Worm (Caenorhabditis elegans) whole organism, early embryonic: ENCODE data around the gene ssup-72.

ENCODE experiments used
- B0310.2 ChIP-seq: sonication (generic microtip); optimal IDR thresholded peaks from 2 replicates; lab custom pipeline; 2016; ENCODE audit warnings: mild to moderate bottlenecking, missing genetic modification characterization, missing compliant biosample characterization
- F13C5.2 ChIP-seq: sonication (generic microtip); optimal IDR thresholded peaks from 2 replicates; lab custom pipeline; 2017; ENCODE audit warnings: mild to moderate bottlenecking, missing genetic modification characterization, inconsistent platforms, missing compliant biosample characterization
- aly-1 ChIP-seq: sonication (generic microtip); optimal IDR thresholded peaks from 2 replicates; lab custom pipeline; 2016; ENCODE audit warnings: missing genetic modification characterization, missing compliant biosample characterization
- ama-1 ChIP-seq: fragments of 150-350 bp; optimal IDR thresholded peaks from 2 replicates; lab custom pipeline; 2014
- ceh-13 ChIP-seq: fragments of 200-800 bp; sonication (Bioruptor generic); optimal IDR thresholded peaks from 2 replicates; lab custom pipeline; 2018; ENCODE audit warnings: mild to moderate bottlenecking, missing genetic modification characterization, missing compliant biosample characterization
- ceh-36 ChIP-seq: sonication (generic microtip); optimal IDR thresholded peaks from 2 replicates; lab custom pipeline; 2016; ENCODE audit warnings: missing genetic modification characterization, inconsistent platforms, missing compliant biosample characterization
- ets-7 ChIP-seq: sonication (generic microtip); optimal IDR thresholded peaks from 2 replicates; lab custom pipeline; 2016; ENCODE audit warnings: missing genotype, missing genetic modification characterization, missing compliant biosample characterization
- flt-1 ChIP-seq: fragments of 200-800 bp; sonication (Bioruptor generic); IDR thresholded peaks from 2 replicates; pipeline ENCODE4 v1.3.6; 2022; ENCODE audit warnings: missing genetic modification characterization, missing compliant biosample characterization
- hmbx-1 ChIP-seq: sonication (generic microtip); optimal IDR thresholded peaks from 2 replicates; lab custom pipeline; 2016; ENCODE audit warnings: mild to moderate bottlenecking, missing genetic modification characterization, missing compliant biosample characterization
- hmg-4 ChIP-seq: fragments of 200-800 bp; sonication (Bioruptor generic); optimal IDR thresholded peaks from 2 replicates; lab custom pipeline; 2018; ENCODE audit warnings: mild to moderate bottlenecking, missing genetic modification characterization, missing compliant biosample characterization
- hnd-1 ChIP-seq: sonication (generic microtip); optimal IDR thresholded peaks from 2 replicates; lab custom pipeline; 2016; ENCODE audit warnings: missing genetic modification characterization, missing compliant biosample characterization
- pes-1 ChIP-seq: fragments of 200-800 bp; sonication (Bioruptor generic); IDR thresholded peaks from 2 replicates; pipeline ENCODE4 v1.3.6; 2022; ENCODE audit warnings: missing genetic modification reagents, missing genetic modification characterization, missing compliant biosample characterization
- scrt-1 ChIP-seq: fragments of 200-800 bp; sonication (Bioruptor generic); IDR thresholded peaks from 2 replicates; pipeline ENCODE4 v1.3.6; 2022; ENCODE audit warnings: missing genetic modification characterization, missing compliant biosample characterization
- sea-1 ChIP-seq: fragments of 200-800 bp; sonication (Bioruptor generic); conservative IDR thresholded peaks from 2 replicates; pipeline ENCODE4 v1.3.6; 2022; ENCODE audit warnings: missing genetic modification characterization, missing compliant biosample characterization
- tbx-11 ChIP-seq: fragments of 200-800 bp; sonication (Bioruptor generic); IDR thresholded peaks from 2 replicates; pipeline ENCODE4 v1.3.6; 2022; ENCODE audit warnings: missing genetic modification characterization, missing compliant biosample characterization
- tbx-37 ChIP-seq: fragments of 200-800 bp; sonication (Bioruptor generic); conservative IDR thresholded peaks from 2 replicates; pipeline ENCODE4 v1.3.6; 2022; ENCODE audit warnings: missing genetic modification reagents, missing genetic modification characterization, missing compliant biosample characterization
- tra-4 ChIP-seq: sonication (generic microtip); optimal IDR thresholded peaks from 2 replicates; lab custom pipeline; 2017; ENCODE audit warnings: missing genetic modification characterization, missing compliant biosample characterization

Gene ssup-72

DNA sequence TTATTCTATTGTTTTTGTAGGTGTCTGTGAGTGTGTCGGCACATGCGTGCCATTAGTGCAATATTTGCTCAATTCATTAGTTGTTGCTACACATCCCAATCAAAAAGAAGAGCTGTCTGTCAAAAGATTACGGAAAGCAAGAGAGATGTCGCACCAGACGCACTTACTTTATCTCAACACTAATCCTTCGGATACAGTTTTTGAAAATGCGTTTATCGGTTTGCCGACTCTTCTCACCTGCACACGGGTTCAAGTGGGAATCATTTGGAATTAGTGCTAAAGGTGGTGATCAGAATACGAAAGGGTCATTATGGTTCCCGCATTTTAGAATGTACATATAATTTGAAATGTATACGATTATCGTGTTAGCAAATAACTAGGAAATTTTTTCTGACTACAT lies 24.9 kb downstream of the ssup-72 start:
- TF ChIP-seq tbx-37 (GFP tag; lab: Robert Waterston, UW) (no peak), ets-7 (tag; lab: Kevin White, UChicago) (no peak), ama-1 (lab: Kevin White, UChicago) (no peak), ceh-36 (peak; percentile 75)

DNA sequence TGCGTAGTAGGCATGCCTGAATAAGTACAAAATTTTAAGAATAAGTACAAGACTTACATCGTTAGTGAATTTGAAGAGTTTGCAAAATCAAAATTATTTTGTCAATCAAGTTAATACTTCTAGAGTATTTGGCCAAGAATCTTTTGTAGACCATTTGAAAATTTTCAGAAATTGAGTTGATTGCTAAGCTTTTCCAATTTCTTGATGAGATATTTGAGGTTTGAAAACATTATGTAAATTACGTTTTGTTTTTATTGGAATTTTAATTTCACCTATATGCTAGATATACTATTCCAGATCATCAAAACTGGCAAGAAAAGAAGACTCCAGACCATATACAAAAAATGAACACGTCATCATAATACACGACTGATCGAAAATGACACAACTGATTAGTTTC lies 26.6 kb downstream of the ssup-72 start, which contains the start of gene tab-1:
Gene tab-1 (plus strand): TSS at position 301 of the 400 bp plus-strand sequence.
- TF ChIP-seq hnd-1 (no peak), tra-4 (no peak), B0310.2 (tag; lab: Kevin White, UChicago) (no peak), ama-1 (lab: Kevin White, UChicago) (no peak), aly-1 (tag; lab: Kevin White, UChicago) (no peak), ceh-36 (no peak), ceh-13 (GFP tag; lab: Kevin White, UChicago) (no peak), hmbx-1 (tag; lab: Kevin White, UChicago) (no peak), pes-1 (GFP tag; lab: Robert Waterston, UW) (no peak), tbx-37 (GFP tag; lab: Robert Waterston, UW) (no peak), scrt-1 (no peak), flt-1 (no peak), ets-7 (tag; lab: Kevin White, UChicago) (no peak), tbx-11 (GFP tag; lab: Robert Waterston, UW) (no peak), hmg-4 (GFP tag; lab: Kevin White, UChicago) (no peak), F13C5.2 (tag; lab: Kevin White, UChicago) (no peak)

DNA sequence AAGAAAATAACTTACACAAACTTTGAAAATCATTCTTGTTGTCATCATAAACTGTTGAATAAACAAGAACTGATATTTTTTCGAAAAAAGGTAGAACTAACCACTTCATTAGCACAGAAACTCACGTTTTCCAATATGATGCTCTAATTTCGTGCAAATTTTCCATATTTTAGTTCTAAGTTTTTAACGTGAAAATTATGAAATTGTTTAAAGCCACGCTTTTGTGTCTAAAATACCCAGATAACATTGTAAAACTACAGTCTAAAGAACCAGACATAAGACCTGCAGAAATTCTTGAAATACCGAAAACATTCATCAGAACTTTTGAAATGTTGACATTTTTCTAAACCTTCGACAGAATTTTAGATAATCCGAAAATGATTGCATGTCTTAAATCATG lies 30.8 kb downstream of the ssup-72 start, which contains the start of gene F31E8.5:
Gene F31E8.5 (minus strand): TSS at position 101 of the 400 bp plus-strand sequence.
- TF ChIP-seq scrt-1, result no peak
- TF ChIP-seq ets-7 (tag; lab: Kevin White, UChicago), result no peak
- no peak for TF ChIP-seq flt-1
- TF ChIP-seq hnd-1, result no peak
- no peak for TF ChIP-seq ama-1 (lab: Kevin White, UChicago)
- no peak for TF ChIP-seq hmbx-1 (tag; lab: Kevin White, UChicago)
- TF ChIP-seq pes-1 (GFP tag; lab: Robert Waterston, UW), result no peak
- TF ChIP-seq tra-4, result no peak
- no peak for TF ChIP-seq B0310.2 (tag; lab: Kevin White, UChicago)

DNA sequence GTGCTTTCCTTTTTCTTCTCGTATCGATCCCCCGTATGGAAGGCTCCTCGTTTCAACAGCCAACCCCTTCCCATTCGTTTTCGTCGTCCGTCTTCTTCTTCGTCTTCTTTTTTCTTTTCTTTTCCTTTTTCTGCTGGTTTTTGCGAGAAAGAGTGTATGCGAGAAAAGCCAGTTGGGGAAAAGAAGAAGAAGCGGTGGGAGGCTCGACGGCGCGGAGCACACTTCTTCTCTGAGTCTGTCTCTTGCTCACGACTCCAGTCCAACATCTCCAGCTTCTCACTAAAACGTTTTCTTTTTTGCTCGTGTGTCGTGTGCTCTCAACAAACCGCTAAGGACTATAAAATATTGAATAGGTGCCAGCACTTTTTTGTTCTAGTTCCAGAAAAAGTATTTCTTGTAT lies 32.1 kb downstream of the ssup-72 start:
- no peak for TF ChIP-seq scrt-1
- no peak for TF ChIP-seq ceh-36
- no peak for TF ChIP-seq ama-1 (lab: Kevin White, UChicago)
- no peak for TF ChIP-seq hmbx-1 (tag; lab: Kevin White, UChicago)
- no peak for TF ChIP-seq hnd-1

DNA sequence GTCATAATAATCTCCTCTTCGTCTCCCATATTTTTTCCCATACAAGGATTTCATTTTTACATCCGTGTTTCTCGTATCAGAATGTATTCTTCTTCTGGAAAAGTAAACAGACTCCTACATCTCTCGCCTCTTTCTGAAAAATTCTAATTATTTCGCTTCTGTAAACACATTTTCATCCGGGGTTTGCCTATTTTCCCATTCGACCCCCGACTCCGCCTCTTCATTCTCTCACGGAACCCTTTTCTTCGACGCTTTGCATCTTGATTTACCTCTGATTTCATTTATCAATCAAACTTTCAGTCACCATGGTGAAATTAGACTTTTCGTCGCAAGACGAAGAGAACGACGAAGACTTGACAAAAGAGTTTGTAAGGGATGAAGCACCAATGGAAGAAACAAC lies 34.3 kb downstream of the ssup-72 start, which contains the start of gene snt-1:
Gene snt-1 (plus strand): TSS at position 301 of the 400 bp plus-strand sequence.
- TF ChIP-seq F13C5.2 (tag; lab: Kevin White, UChicago), result no peak
- no peak for TF ChIP-seq tra-4
- no peak for TF ChIP-seq ceh-36
- no peak for TF ChIP-seq ceh-13 (GFP tag; lab: Kevin White, UChicago)
- TF ChIP-seq hnd-1, result no peak
- no peak for TF ChIP-seq sea-1
- no peak for TF ChIP-seq ama-1 (lab: Kevin White, UChicago)
- no peak for TF ChIP-seq pes-1 (GFP tag; lab: Robert Waterston, UW)
- TF ChIP-seq aly-1 (tag; lab: Kevin White, UChicago), result no peak
- TF ChIP-seq scrt-1, result no peak
- TF ChIP-seq B0310.2 (tag; lab: Kevin White, UChicago), result no peak
- no peak for TF ChIP-seq flt-1
- no peak for TF ChIP-seq tbx-11 (GFP tag; lab: Robert Waterston, UW)
- TF ChIP-seq tbx-37 (GFP tag; lab: Robert Waterston, UW), result no peak
- no peak for TF ChIP-seq hmg-4 (GFP tag; lab: Kevin White, UChicago)
- no peak for TF ChIP-seq hmbx-1 (tag; lab: Kevin White, UChicago)

DNA sequence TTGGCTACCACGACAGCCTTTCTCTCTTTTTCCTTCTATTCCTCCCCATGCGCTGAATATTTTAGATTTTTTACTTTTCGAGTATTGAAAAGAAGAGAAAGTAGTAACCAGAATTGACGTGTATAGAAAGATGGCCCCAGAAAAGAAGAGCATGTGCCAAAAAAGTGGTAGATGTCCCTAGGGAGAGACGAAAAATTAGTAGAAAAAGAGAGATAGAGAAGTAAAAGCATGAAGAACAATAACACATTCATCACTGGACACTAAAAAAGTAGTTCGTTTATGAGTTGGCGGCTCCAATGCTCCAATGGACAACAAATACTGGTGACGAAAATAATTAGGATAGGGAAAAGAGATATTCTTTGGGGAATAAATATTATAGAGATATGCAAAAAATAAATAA lies 36.1 kb downstream of the ssup-72 start:
- TF ChIP-seq flt-1 (no peak), hnd-1 (no peak), scrt-1 (no peak), ceh-36 (no peak), hmbx-1 (tag; lab: Kevin White, UChicago) (no peak), ama-1 (lab: Kevin White, UChicago) (no peak), sea-1 (no peak), hmg-4 (GFP tag; lab: Kevin White, UChicago) (no peak), tbx-11 (GFP tag; lab: Robert Waterston, UW) (no peak), tra-4 (no peak), ets-7 (tag; lab: Kevin White, UChicago) (no peak), pes-1 (GFP tag; lab: Robert Waterston, UW) (no peak), B0310.2 (tag; lab: Kevin White, UChicago) (no peak), F13C5.2 (tag; lab: Kevin White, UChicago) (no peak), ceh-13 (GFP tag; lab: Kevin White, UChicago) (no peak)

DNA sequence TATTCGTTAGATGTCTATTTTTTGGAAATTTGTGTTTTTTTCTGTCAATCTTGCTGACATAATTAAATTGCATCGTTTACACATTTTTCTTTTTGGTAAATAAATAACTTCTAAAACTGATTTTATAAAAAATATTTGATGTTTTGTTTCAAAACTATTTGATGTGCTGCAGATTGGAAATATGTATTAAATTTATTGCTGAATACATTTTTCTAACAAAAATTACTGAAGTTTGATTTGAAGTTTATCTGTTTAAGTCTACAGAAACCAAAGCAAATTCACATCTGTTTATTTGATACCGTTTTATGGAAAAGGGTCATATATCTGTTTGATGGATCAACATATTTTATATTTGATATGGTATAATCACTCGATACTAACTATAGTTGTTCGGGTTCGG lies 39.9 kb downstream of the ssup-72 start:
- TF ChIP-seq tbx-37 (GFP tag; lab: Robert Waterston, UW), result no peak
- no peak for TF ChIP-seq aly-1 (tag; lab: Kevin White, UChicago)
- no peak for TF ChIP-seq ets-7 (tag; lab: Kevin White, UChicago)
- TF ChIP-seq tbx-11 (GFP tag; lab: Robert Waterston, UW), result no peak
- no peak for TF ChIP-seq B0310.2 (tag; lab: Kevin White, UChicago)
- TF ChIP-seq ama-1 (lab: Kevin White, UChicago), result no peak
- TF ChIP-seq scrt-1, result no peak
- TF ChIP-seq pes-1 (GFP tag; lab: Robert Waterston, UW), result no peak
- TF ChIP-seq tra-4, result no peak
- no peak for TF ChIP-seq sea-1
- no peak for TF ChIP-seq hnd-1
- no peak for TF ChIP-seq flt-1
- no peak for TF ChIP-seq hmg-4 (GFP tag; lab: Kevin White, UChicago)
